Worm (Caenorhabditis elegans): ENCODE measurements around the gene cest-1.1.

cest-1.1 gene

ce11 chrV:14141846-14142245, 24.7 kb downstream of the cest-1.1 start:
- TF ChIP-seq aly-2 (tag; optimal IDR thresholded peaks at IDR 0.05) (no peak), fkh-4 (tag; optimal IDR thresholded peaks at IDR 0.05; ENCODE audit: borderline replicate concordance) (no peak), elt-2 (tag; optimal IDR thresholded peaks at IDR 0.05) (no peak), zag-1 (tag; optimal IDR thresholded peaks at IDR 0.05) (no peak), pag-3 (tag; optimal IDR thresholded peaks at IDR 0.05; ENCODE audit: borderline replicate concordance, insufficient read depth) (no peak), unc-86 (tag; optimal IDR thresholded peaks at IDR 0.05) (no peak), nhr-28 (tag; optimal IDR thresholded peaks at IDR 0.05) (no peak), nhr-76 (tag; optimal IDR thresholded peaks at IDR 0.05) (no peak), lir-3 (tag; optimal IDR thresholded peaks at IDR 0.05; ENCODE audit: poor library complexity) (no peak), ceh-8 (GFP tag; optimal IDR thresholded peaks at IDR 0.05) (no peak), unc-130 (tag; optimal IDR thresholded peaks at IDR 0.05) (no peak), rnt-1 (tag; optimal IDR thresholded peaks at IDR 0.05) (no peak)

- TF ChIP-seq ces-1 (GFP tag; optimal IDR thresholded peaks at IDR 0.05): peak; percentile 95
- TF ChIP-seq nhr-71 (tag; optimal IDR thresholded peaks at IDR 0.05): no peak
- no peak for TF ChIP-seq Y116A8C.19 (tag; optimal IDR thresholded peaks at IDR 0.05; ENCODE audit: borderline replicate concordance)
- TF ChIP-seq jun-1 (tag; optimal IDR thresholded peaks at IDR 0.05): no peak
- TF ChIP-seq nhr-76 (tag; optimal IDR thresholded peaks at IDR 0.05): no peak
- TF ChIP-seq ceh-88 (GFP tag; IDR thresholded peaks at IDR 0.05): no peak
- no peak for TF ChIP-seq ama-1 (optimal IDR thresholded peaks at IDR 0.05)
- no peak for TF ChIP-seq unc-30 (tag; optimal IDR thresholded peaks at IDR 0.05)
- TF ChIP-seq nhr-20 (tag; optimal IDR thresholded peaks at IDR 0.05): no peak
- no peak for TF ChIP-seq dpl-1 (GFP tag; optimal IDR thresholded peaks at IDR 0.05)
- no peak for TF ChIP-seq rnt-1 (tag; optimal IDR thresholded peaks at IDR 0.05)
- TF ChIP-seq nhr-47 (tag; optimal IDR thresholded peaks at IDR 0.05): peak; percentile 10
- no peak for TF ChIP-seq vab-15 (tag; optimal IDR thresholded peaks at IDR 0.05)
- TF ChIP-seq aha-1 (tag; optimal IDR thresholded peaks at IDR 0.05): no peak
- TF ChIP-seq lin-14 (GFP tag; optimal IDR thresholded peaks at IDR 0.05): peak; percentile 68
- no peak for TF ChIP-seq nhr-77 (tag; optimal IDR thresholded peaks at IDR 0.05)
- no peak for TF ChIP-seq lin-13 (GFP tag; optimal IDR thresholded peaks at IDR 0.05)
- TF ChIP-seq hlh-4 (tag; optimal IDR thresholded peaks at IDR 0.05): no peak
- no peak for TF ChIP-seq lin-15B (tag; optimal IDR thresholded peaks at IDR 0.05)
- TF ChIP-seq ztf-11 (tag; optimal IDR thresholded peaks at IDR 0.05): no peak
- TF ChIP-seq nhr-12 (tag; optimal IDR thresholded peaks at IDR 0.05): no peak
- no peak for TF ChIP-seq egl-27 (tag; optimal IDR thresholded peaks at IDR 0.05)
- TF ChIP-seq lir-3 (tag; optimal IDR thresholded peaks at IDR 0.05; ENCODE audit: poor library complexity): no peak
- no peak for TF ChIP-seq pax-3 (tag; optimal IDR thresholded peaks at IDR 0.05)
- no peak for TF ChIP-seq mef-2 (tag; optimal IDR thresholded peaks at IDR 0.05)
- no peak for TF ChIP-seq ceh-63 (GFP tag; optimal IDR thresholded peaks at IDR 0.05)
- TF ChIP-seq C04F5.9 (tag; optimal IDR thresholded peaks at IDR 0.05): no peak
- TF ChIP-seq nhr-11 (tag; optimal IDR thresholded peaks at IDR 0.05): no peak
- TF ChIP-seq fos-1 (tag; optimal IDR thresholded peaks at IDR 0.05): no peak
- peak; percentile 89 for TF ChIP-seq fkh-10 (GFP tag; optimal IDR thresholded peaks at IDR 0.05)
- TF ChIP-seq ztf-4 (tag; optimal IDR thresholded peaks at IDR 0.05): no peak
- TF ChIP-seq grh-1 (GFP tag; IDR thresholded peaks at IDR 0.05): no peak
- TF ChIP-seq snu-23 (GFP tag; optimal IDR thresholded peaks at IDR 0.05): no peak
- no peak for TF ChIP-seq elt-3 (tag; optimal IDR thresholded peaks at IDR 0.05)
- TF ChIP-seq zag-1 (tag; optimal IDR thresholded peaks at IDR 0.05): no peak
- no peak for TF ChIP-seq sptf-1 (tag; optimal IDR thresholded peaks at IDR 0.05)
- no peak for TF ChIP-seq efl-1 (optimal IDR thresholded peaks at IDR 0.05)
- TF ChIP-seq efl-1 (GFP tag; optimal IDR thresholded peaks at IDR 0.05 in 1 of 2): peak in 1 of 2 experiments; percentile 70
- no peak for TF ChIP-seq dsc-1 (tag; optimal IDR thresholded peaks at IDR 0.05)
- TF ChIP-seq hpl-2 (GFP tag; optimal IDR thresholded peaks at IDR 0.05): no peak
These were observed 25.8 kb downstream of the cest-1.1 start for ce11 chrV:14140733-14141132.
